Comparison of ENCODE assay signal across 2 worm cellular contexts in genomic region chrV:19391242-19391641, ce11.
A peak's percentile ranks its signal among the peaks of the same experiment; 100 is the strongest.
TF ChIP-seq lines count a peak whose summit lies in the region.

No protein-coding gene starts in this region.

TF ChIP-seq in whole organism, L1 larva, 84 proteins besides CTCF, POLR2A, EP300 and RAD21 (continued from another document):
- no peak for TF ChIP-seq nhr-20 (tag; optimal IDR thresholded peaks at IDR 0.05; lab: Kevin White, UChicago)

TF ChIP-seq in whole organism, L2 larva, 48 proteins besides CTCF, POLR2A, EP300 and RAD21 (continued from another document):
- TF ChIP-seq nhr-23 (tag; optimal IDR thresholded peaks at IDR 0.05; lab: Kevin White, UChicago) = no peak
- TF ChIP-seq elt-3 (tag; optimal IDR thresholded peaks at IDR 0.05; lab: Kevin White, UChicago) = no peak
- no peak for TF ChIP-seq mab-5 (tag; optimal IDR thresholded peaks at IDR 0.05; lab: Kevin White, UChicago)
- no peak for TF ChIP-seq R02D3.7 (tag; optimal IDR thresholded peaks at IDR 0.05; lab: Kevin White, UChicago)
- no peak for TF ChIP-seq gmeb-1 (tag; optimal IDR thresholded peaks at IDR 0.05; lab: Kevin White, UChicago)
- no peak for TF ChIP-seq unc-62 (GFP tag; optimal IDR thresholded peaks at IDR 0.05; lab: Kevin White, UChicago)
- TF ChIP-seq zag-1 (tag; optimal IDR thresholded peaks at IDR 0.05; lab: Kevin White, UChicago) = no peak
- TF ChIP-seq sma-3 (GFP tag; optimal IDR thresholded peaks at IDR 0.05; lab: Kevin White, UChicago) = no peak
- no peak for TF ChIP-seq lin-39 (tag; optimal IDR thresholded peaks at IDR 0.05; lab: Kevin White, UChicago)
- no peak for TF ChIP-seq dmd-4 (tag; optimal IDR thresholded peaks at IDR 0.05; lab: Kevin White, UChicago)
- TF ChIP-seq C34F6.9 (tag; optimal IDR thresholded peaks at IDR 0.05; lab: Kevin White, UChicago) = peak; percentile 20
- TF ChIP-seq unc-55 (GFP tag; optimal IDR thresholded peaks at IDR 0.05; lab: Kevin White, UChicago) = peak; percentile 57
